Fruit fly (Drosophila melanogaster) whole organism, pupa: Measurements from ENCODE around the gene CG34027.

ENCODE experiments used
- CG34367 ChIP-seq: fragments of 200-800 bp; sonication (Bioruptor generic); optimal IDR thresholded peaks from 2 replicates; lab custom pipeline; 2018; ENCODE audit warnings: missing biosample characterization, mild to moderate bottlenecking, missing genetic modification characterization
- CG8159 ChIP-seq: fragments of 200-800 bp; sonication (Bioruptor generic); optimal IDR thresholded peaks from 3 replicates; lab custom pipeline; 2018; ENCODE audit warnings: missing biosample characterization, mild to moderate bottlenecking, missing genetic modification characterization, moderate library complexity
- Pif1A ChIP-seq: fragments of 200-800 bp; sonication (Bioruptor generic); optimal IDR thresholded peaks from 3 replicates; lab custom pipeline; 2016; ENCODE audit warnings: missing biosample characterization, missing genetic modification characterization
- Snoo ChIP-seq: fragments of 200-800 bp; sonication (Bioruptor generic); optimal IDR thresholded peaks from 3 replicates; lab custom pipeline; 2017; ENCODE audit warnings: missing biosample characterization, mild to moderate bottlenecking, missing genetic modification characterization, inconsistent platforms

DNA sequence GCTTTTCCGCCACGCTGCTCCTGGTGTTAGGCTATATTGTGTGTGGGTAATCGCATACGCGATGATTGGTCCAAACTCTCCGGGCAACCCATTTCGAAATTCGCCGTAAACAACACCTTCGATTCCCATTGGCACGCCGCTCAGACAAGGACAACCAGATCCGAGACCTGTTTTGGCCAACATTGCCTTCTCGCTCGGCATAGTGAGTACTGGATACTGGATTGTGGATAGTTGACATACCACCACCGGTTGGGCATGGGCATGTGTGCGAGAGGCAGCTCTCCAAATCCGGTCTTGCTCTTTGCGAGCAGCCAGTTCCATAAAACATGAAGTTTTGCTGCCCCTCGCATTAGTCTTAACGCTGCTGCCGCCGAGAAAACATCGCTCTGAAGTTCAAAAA lies 14.2 kb downstream of the CG34027 start, which contains the start of gene fd96Cb:
- TF ChIP-seq Snoo (tag; lab: Kevin White, UChicago) (no peak), CG34367 (no peak), Pif1A (GFP tag; lab: Kevin White, UChicago) (no peak), CG8159 (tag; lab: Kevin White, UChicago) (no peak)
